Worm (Caenorhabditis elegans): ENCODE data around the gene Y43F8B.15.

Y43F8B.15 gene

DNA sequence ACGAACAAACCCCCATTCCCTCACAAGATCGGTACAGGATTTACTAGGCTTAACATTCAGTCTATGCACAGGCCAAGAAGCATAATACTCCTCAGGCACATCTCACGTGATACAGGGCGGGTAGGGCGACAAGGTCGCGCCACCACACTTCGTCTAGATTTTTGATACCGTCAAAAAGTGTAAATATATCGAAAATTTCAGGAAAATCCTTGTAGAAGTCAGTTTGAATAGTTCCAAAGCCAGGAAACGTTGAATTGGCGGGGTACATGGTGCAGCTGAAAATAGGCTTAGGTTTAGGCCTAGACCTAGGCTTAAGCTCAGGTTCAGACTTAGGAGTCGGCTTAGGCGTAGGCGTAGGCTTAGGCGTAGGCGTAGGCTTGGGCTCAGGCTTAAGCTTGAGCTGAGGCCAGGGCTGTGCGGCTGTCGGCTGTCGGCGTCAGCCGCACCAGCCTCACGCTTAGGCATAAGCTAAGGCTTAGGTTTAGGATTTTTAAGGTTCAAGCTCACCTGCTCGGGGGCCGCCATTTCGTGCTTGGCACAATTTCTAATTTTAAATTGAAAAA, 31.5 kb downstream of the Y43F8B.15 start:
- TF ChIP-seq unc-62 (GFP tag; optimal IDR thresholded peaks at IDR 0.05), result no peak

- no peak for TF ChIP-seq unc-62 (GFP tag; optimal IDR thresholded peaks at IDR 0.05)
Measured at ce11 chrV:19429605-19430004, 32.3 kb downstream of the Y43F8B.15 start.

- TF ChIP-seq unc-62 (GFP tag; optimal IDR thresholded peaks at IDR 0.05), result no peak
Measured at ce11 chrV:19428936-19429335, 33.0 kb downstream of the Y43F8B.15 start.

DNA sequence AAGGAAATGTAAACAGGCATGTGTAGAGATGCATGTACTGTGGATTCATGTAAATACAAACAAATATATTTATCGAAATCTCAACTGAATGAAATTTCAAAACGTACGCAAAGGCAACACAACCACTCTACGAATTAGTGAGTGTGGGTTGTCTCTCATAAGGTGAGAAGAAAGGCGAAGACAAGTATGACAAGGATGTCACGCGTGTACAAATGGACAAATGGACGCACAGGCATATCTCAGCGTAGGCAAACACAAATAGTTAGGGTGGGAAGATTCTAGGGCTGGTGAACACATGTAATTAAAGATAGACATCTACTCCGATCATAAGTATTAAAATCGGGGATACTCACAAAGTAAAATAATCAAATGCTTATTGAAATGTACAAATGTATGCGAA, 33.8 kb downstream of the Y43F8B.15 start:
- TF ChIP-seq unc-62 (GFP tag; optimal IDR thresholded peaks at IDR 0.05), result no peak

DNA sequence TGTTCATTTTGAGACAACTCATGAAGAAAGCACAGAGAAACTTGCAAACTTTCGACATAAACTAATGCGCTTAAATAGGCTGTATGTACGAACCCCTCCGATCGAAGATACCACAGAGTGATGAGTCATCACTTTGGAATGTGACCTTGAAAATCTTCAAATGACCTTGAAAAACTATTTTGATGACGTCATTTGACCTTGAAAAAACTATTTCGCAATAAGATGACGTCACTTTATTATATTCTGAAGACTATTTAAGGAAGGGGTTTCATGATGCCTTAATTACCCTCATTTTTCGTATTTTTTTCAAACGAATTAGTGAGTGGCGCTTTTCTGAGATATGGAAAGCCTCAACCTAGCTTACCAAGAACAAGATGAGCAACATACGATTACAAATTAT, 40.8 kb downstream of the Y43F8B.15 start, which contains the start of gene C25F9.2:
Gene C25F9.2 (plus strand): TSS at position 341 of the 400 bp plus-strand sequence.
- TF ChIP-seq unc-62 (GFP tag; optimal IDR thresholded peaks at IDR 0.05), result no peak

- no peak for TF ChIP-seq unc-62 (GFP tag; optimal IDR thresholded peaks at IDR 0.05)
Measured at ce11 chrV:19417836-19418235, 44.1 kb downstream of the Y43F8B.15 start, which contains the start of gene C25F9.15. C25F9.15 (plus strand) TSS chrV:19418136.

DNA sequence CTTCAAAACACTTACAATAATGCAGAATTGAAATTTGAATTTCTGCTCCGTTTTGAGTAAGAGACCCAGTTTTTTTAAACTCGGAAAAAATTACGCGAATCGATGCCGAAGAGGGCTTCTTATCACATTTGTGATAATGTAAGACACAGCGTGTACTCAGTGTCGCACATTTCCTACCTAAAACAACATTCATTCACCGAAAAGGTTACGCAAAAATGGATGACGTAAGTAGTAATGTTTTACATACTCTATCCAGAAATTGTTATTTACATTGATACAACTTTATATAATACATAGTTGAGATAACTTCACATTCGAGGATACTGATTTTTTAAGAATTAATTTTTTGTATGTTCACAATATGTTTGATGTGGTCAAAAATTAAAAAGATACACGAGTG, 45.4 kb downstream of the Y43F8B.15 start, which contains the start of the genes C25F9.4 and C25F9.9:
Gene C25F9.4 (minus strand): TSS at position 101 of the 400 bp plus-strand sequence.
Gene C25F9.9 (plus strand): TSS at position 137 of the 400 bp plus-strand sequence.
- TF ChIP-seq unc-62 (GFP tag; optimal IDR thresholded peaks at IDR 0.05), result no peak

DNA sequence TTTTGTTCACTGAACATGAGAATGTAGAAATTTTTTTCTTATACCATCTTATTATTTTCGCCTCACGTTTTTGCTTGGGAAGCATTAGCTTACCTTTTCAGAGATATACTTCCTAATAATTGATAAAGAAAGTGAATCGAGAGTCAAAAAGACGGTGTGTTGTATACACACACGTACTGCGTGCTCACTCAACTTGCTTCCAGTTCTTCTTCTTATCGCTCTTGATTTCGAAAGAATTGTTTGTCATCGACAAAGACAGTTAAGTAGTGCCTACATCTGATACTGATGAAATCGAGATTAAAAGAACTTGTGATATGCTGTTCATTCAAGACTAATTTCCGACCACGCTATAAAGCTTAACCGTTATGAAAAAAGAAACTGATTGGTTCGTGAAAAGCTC, 51.3 kb downstream of the Y43F8B.15 start, which contains the start of gene C25F9.5:
Gene C25F9.5 (minus strand): TSS at position 195 of the 400 bp plus-strand sequence.
- TF ChIP-seq unc-62 (GFP tag; optimal IDR thresholded peaks at IDR 0.05), result no peak
